Worm (Caenorhabditis elegans): ENCODE data around the gene C02F5.3.

DNA sequence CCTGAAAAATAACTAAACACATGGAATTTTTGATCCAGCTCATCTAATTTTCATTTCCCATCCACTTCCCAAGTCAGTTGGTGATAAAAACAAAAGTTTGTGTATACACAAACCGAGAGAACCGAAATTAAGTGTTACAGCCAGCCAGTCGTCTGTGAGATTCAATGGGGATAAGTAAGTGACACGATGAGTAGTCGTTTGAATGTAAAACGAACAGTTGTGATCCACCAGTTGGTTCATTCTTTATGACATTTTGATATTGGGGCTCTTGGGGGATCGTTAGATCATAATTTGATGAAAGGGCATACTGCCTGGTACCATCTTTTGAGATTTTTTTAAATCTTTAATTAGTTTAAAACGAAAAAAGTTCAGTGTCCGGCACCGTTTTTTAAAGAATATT is 41.1 kb downstream of the C02F5.3 start:
- TF ChIP-seq nhr-76 (tag; optimal IDR thresholded peaks at IDR 0.05) (no peak), pqm-1 (tag; optimal IDR thresholded peaks at IDR 0.05) (no peak), elt-3 (tag; optimal IDR thresholded peaks at IDR 0.05) (no peak), elt-2 (tag; optimal IDR thresholded peaks at IDR 0.05) (no peak), unc-62 (GFP tag; optimal IDR thresholded peaks at IDR 0.05) (no peak)
